Fruit fly (Drosophila melanogaster): Measurements from ENCODE around the gene Cph.
A peak's percentile ranks its signal among the peaks of the same experiment; 100 is the strongest.

The Cph gene

dm6 chrX:7166306-7166705, 28.8 kb downstream of the Cph start:
- TF ChIP-seq CG15710 (tag; optimal IDR thresholded peaks at IDR 0.05) (peak; percentile 35), CG17806 (tag; optimal IDR thresholded peaks at IDR 0.05) (peak; percentile 29), CG12605 (GFP tag; IDR thresholded peaks at IDR 0.05) (no peak), CG8301 (tag; optimal IDR thresholded peaks at IDR 0.05) (peak; percentile 25), CG8159 (tag; optimal IDR thresholded peaks at IDR 0.05) (peak; percentile 50), EcR (GFP tag; optimal IDR thresholded peaks at IDR 0.05) (no peak), fd96Ca (GFP tag; IDR thresholded peaks at IDR 0.05) (0 out of 3 replicates have a peak, but pooled peaks have one; percentile 8), D1 (tag; optimal IDR thresholded peaks at IDR 0.05) (no peak), CG14655 (GFP tag; optimal IDR thresholded peaks at IDR 0.05) (peak; percentile 50), CG9948 (tag; optimal IDR thresholded peaks at IDR 0.05) (peak; percentile 36)

dm6 chrX:7169455-7169854, 31.9 kb downstream of the Cph start:
- TF ChIP-seq Pif1B (GFP tag; optimal IDR thresholded peaks at IDR 0.05) (no peak), Pif1A (GFP tag; optimal IDR thresholded peaks at IDR 0.05) (no peak), Snoo (tag; optimal IDR thresholded peaks at IDR 0.05) (no peak), CG13204 (GFP tag; optimal IDR thresholded peaks at IDR 0.05) (no peak), CG12605 (GFP tag; IDR thresholded peaks at IDR 0.05) (no peak), EcR (GFP tag; optimal IDR thresholded peaks at IDR 0.05) (no peak), rn (GFP tag; IDR thresholded peaks at IDR 0.05) (no peak), CG8159 (tag; optimal IDR thresholded peaks at IDR 0.05) (no peak), CG8301 (tag; optimal IDR thresholded peaks at IDR 0.05) (no peak), CG32121 (GFP tag; IDR thresholded peaks at IDR 0.05) (no peak), D1 (tag; optimal IDR thresholded peaks at IDR 0.05) (no peak), gl (tag; optimal IDR thresholded peaks at IDR 0.05) (no peak), CG34367 (tag; optimal IDR thresholded peaks at IDR 0.05) (no peak), CG17806 (tag; optimal IDR thresholded peaks at IDR 0.05) (no peak), CG4496 (GFP tag; IDR thresholded peaks at IDR 0.05) (no peak), CG10348 (GFP tag; IDR thresholded peaks at IDR 0.05) (no peak), CG9948 (tag; optimal IDR thresholded peaks at IDR 0.05) (no peak), Ets98B (GFP tag; IDR thresholded peaks at IDR 0.05) (no peak)

dm6 chrX:7173802-7174201, 36.3 kb downstream of the Cph start:
- TF ChIP-seq CG9948 (tag; optimal IDR thresholded peaks at IDR 0.05) (peak; percentile 10), Ets98B (GFP tag; IDR thresholded peaks at IDR 0.05) (peak; percentile 67), D1 (tag; optimal IDR thresholded peaks at IDR 0.05) (no peak), CG10348 (GFP tag; IDR thresholded peaks at IDR 0.05) (no peak), CG13204 (GFP tag; optimal IDR thresholded peaks at IDR 0.05) (no peak), CG14655 (GFP tag; optimal IDR thresholded peaks at IDR 0.05) (peak; percentile 60), CG15710 (tag; optimal IDR thresholded peaks at IDR 0.05) (peak; percentile 29), CG4496 (GFP tag; IDR thresholded peaks at IDR 0.05) (peak; percentile 62; the same call in 2 of the 3 replicates), rn (GFP tag; IDR thresholded peaks at IDR 0.05) (0 out of 2 replicates have a peak, but pooled peaks have one; percentile 20), CG8159 (tag; optimal IDR thresholded peaks at IDR 0.05) (peak; percentile 53), CG8301 (tag; optimal IDR thresholded peaks at IDR 0.05) (peak; percentile 61), Snoo (tag; optimal IDR thresholded peaks at IDR 0.05) (no peak), CG17806 (tag; optimal IDR thresholded peaks at IDR 0.05) (peak; percentile 41), Pif1B (GFP tag; optimal IDR thresholded peaks at IDR 0.05) (peak; percentile 11), CG32121 (GFP tag; IDR thresholded peaks at IDR 0.05) (peak; percentile 47; the same call in 1 of the 2 replicates), Pif1A (GFP tag; optimal IDR thresholded peaks at IDR 0.05) (peak; percentile 58), gl (tag; optimal IDR thresholded peaks at IDR 0.05) (no peak), CG12605 (GFP tag; IDR thresholded peaks at IDR 0.05) (peak; percentile 29; the same call in 1 of the 2 replicates), CG34367 (tag; optimal IDR thresholded peaks at IDR 0.05) (peak; percentile 8), EcR (GFP tag; optimal IDR thresholded peaks at IDR 0.05) (no peak), fd96Ca (GFP tag; IDR thresholded peaks at IDR 0.05) (peak; percentile 67; the same call in 2 of the 3 replicates)

dm6 chrX:7174466-7174865, 36.9 kb downstream of the Cph start:
- TF ChIP-seq CG14655 (GFP tag; optimal IDR thresholded peaks at IDR 0.05) (peak; percentile 11), CG9948 (tag; optimal IDR thresholded peaks at IDR 0.05) (peak; percentile 13), CG12605 (GFP tag; IDR thresholded peaks at IDR 0.05) (no peak), CG8159 (tag; optimal IDR thresholded peaks at IDR 0.05) (peak; percentile 30), CG13204 (GFP tag; optimal IDR thresholded peaks at IDR 0.05) (no peak), Snoo (tag; optimal IDR thresholded peaks at IDR 0.05) (no peak), CG17806 (tag; optimal IDR thresholded peaks at IDR 0.05) (peak; percentile 11), Pif1A (GFP tag; optimal IDR thresholded peaks at IDR 0.05) (peak; percentile 10), CG10348 (GFP tag; IDR thresholded peaks at IDR 0.05) (no peak), D1 (tag; optimal IDR thresholded peaks at IDR 0.05) (no peak), Pif1B (GFP tag; optimal IDR thresholded peaks at IDR 0.05) (no peak), Ets98B (GFP tag; IDR thresholded peaks at IDR 0.05) (peak; percentile 51), CG15710 (tag; optimal IDR thresholded peaks at IDR 0.05) (peak; percentile 29), CG32121 (GFP tag; IDR thresholded peaks at IDR 0.05) (no peak)

- TF ChIP-seq Pif1A (GFP tag; optimal IDR thresholded peaks at IDR 0.05) (peak; percentile 75), Ets98B (GFP tag; IDR thresholded peaks at IDR 0.05) (peak; percentile 68), CG8159 (tag; optimal IDR thresholded peaks at IDR 0.05) (peak; percentile 70), fd96Ca (GFP tag; IDR thresholded peaks at IDR 0.05) (peak; percentile 88), CG15710 (tag; optimal IDR thresholded peaks at IDR 0.05) (peak; percentile 62), EcR (GFP tag; optimal IDR thresholded peaks at IDR 0.05) (no peak), CG4496 (GFP tag; IDR thresholded peaks at IDR 0.05) (peak; percentile 85), CG10348 (GFP tag; IDR thresholded peaks at IDR 0.05) (no peak), CG9948 (tag; optimal IDR thresholded peaks at IDR 0.05) (peak; percentile 70), gl (tag; optimal IDR thresholded peaks at IDR 0.05) (peak; percentile 19), CG32121 (GFP tag; IDR thresholded peaks at IDR 0.05) (peak; percentile 78), CG34367 (tag; optimal IDR thresholded peaks at IDR 0.05) (peak; percentile 66), Snoo (tag; optimal IDR thresholded peaks at IDR 0.05) (no peak), Pif1B (GFP tag; optimal IDR thresholded peaks at IDR 0.05) (peak; percentile 44), CG8301 (tag; optimal IDR thresholded peaks at IDR 0.05) (peak; percentile 75), CG13204 (GFP tag; optimal IDR thresholded peaks at IDR 0.05) (peak; percentile 65), CG12605 (GFP tag; IDR thresholded peaks at IDR 0.05) (peak; percentile 62), D1 (tag; optimal IDR thresholded peaks at IDR 0.05) (no peak), rn (GFP tag; IDR thresholded peaks at IDR 0.05) (peak; percentile 70), CG14655 (GFP tag; optimal IDR thresholded peaks at IDR 0.05) (peak; percentile 85), CG17806 (tag; optimal IDR thresholded peaks at IDR 0.05) (peak; percentile 61)
These were observed 39.6 kb downstream of the Cph start for dm6 chrX:7177128-7177527.

All from whole organism, pupa.